Fruit fly (Drosophila melanogaster) whole organism, embryonic: Measurements from ENCODE around the gene Cyt-c1L.

Source experiments
- Ada2b ChIP-seq: fragments of 200-800 bp; sonication (Bioruptor generic); IDR thresholded peaks from 2 replicates; pipeline ENCODE4 v1.3.6; 2022; ENCODE audit warnings: missing biosample characterization, missing genetic modification characterization
- B-H2 ChIP-seq: fragments of 200-800 bp; sonication (Bioruptor generic); optimal IDR thresholded peaks from 2 replicates; lab custom pipeline; 2018; ENCODE audit warnings: missing biosample characterization, mild to moderate bottlenecking, missing genetic modification characterization
- CG10274 ChIP-seq: fragments of 200-800 bp; sonication (Bioruptor generic); optimal IDR thresholded peaks from 3 replicates; lab custom pipeline; 2017; ENCODE audit warnings: missing biosample characterization, mild to moderate bottlenecking, missing genetic modification characterization
- CG11723 ChIP-seq: fragments of 200-800 bp; sonication (Bioruptor generic); optimal IDR thresholded peaks from 2 replicates; lab custom pipeline; 2017; ENCODE audit warnings: missing biosample characterization, mild to moderate bottlenecking, missing genetic modification characterization
- CG12236 ChIP-seq: fragments of 200-800 bp; sonication (Bioruptor generic); optimal IDR thresholded peaks from 2 replicates; lab custom pipeline; 2016; ENCODE audit warnings: missing biosample characterization, missing genetic modification characterization
- CG12659 ChIP-seq: fragments of 200-800 bp; sonication (Bioruptor generic); optimal IDR thresholded peaks from 3 replicates; lab custom pipeline; 2017; ENCODE audit warnings: mild to moderate bottlenecking, missing biosample characterization, missing genetic modification reagents, missing genetic modification characterization
- CG15514 ChIP-seq: fragments of 200-800 bp; sonication (Bioruptor generic); optimal IDR thresholded peaks from 3 replicates; lab custom pipeline; 2017; ENCODE audit warnings: missing biosample characterization, missing genetic modification characterization, mild to moderate bottlenecking, moderate library complexity, missing genetic modification reagents
- CG16815 ChIP-seq: fragments of 200-800 bp; sonication (Bioruptor generic); optimal IDR thresholded peaks from 3 replicates; lab custom pipeline; 2017; ENCODE audit warnings: missing biosample characterization, mild to moderate bottlenecking, missing genetic modification characterization
- CG2116 ChIP-seq: fragments of 200-800 bp; sonication (Bioruptor generic); optimal IDR thresholded peaks from 3 replicates; lab custom pipeline; 2018; ENCODE audit warnings: missing biosample characterization, mild to moderate bottlenecking, missing genetic modification characterization
- CG2129 ChIP-seq: fragments of 200-800 bp; sonication (Bioruptor generic); IDR thresholded peaks from 2 replicates; pipeline ENCODE4 v1.3.6; 2022; ENCODE audit warnings: missing biosample characterization, missing genetic modification characterization; ENCODE audit not compliant: partially characterized antibody
- CG3281 ChIP-seq: fragments of 200-800 bp; sonication (Bioruptor generic); optimal IDR thresholded peaks from 3 replicates; lab custom pipeline; 2017; ENCODE audit warnings: missing biosample characterization, mild to moderate bottlenecking, missing genetic modification characterization
- CG3726 ChIP-seq: fragments of 200-800 bp; sonication (Bioruptor generic); IDR thresholded peaks from 3 replicates; pipeline ENCODE4, ENCODE4 v1.3.6; 2022; ENCODE audit warnings: missing biosample characterization, missing genetic modification characterization
- CG42726 ChIP-seq: fragments of 200-800 bp; sonication (Bioruptor generic); IDR thresholded peaks from 2 replicates; pipeline ENCODE4 v1.3.6; 2022; ENCODE audit warnings: missing biosample characterization, missing genetic modification characterization; ENCODE audit not compliant: partially characterized antibody
- CG4854 ChIP-seq: fragments of 200-800 bp; sonication (Bioruptor generic); optimal IDR thresholded peaks from 2 replicates; lab custom pipeline; 2016; ENCODE audit warnings: missing biosample characterization, missing genetic modification characterization, inconsistent platforms
- CG6854 ChIP-seq: fragments of 200-800 bp; sonication (Bioruptor generic); optimal IDR thresholded peaks from 3 replicates; lab custom pipeline; 2017; ENCODE audit warnings: missing biosample characterization, mild to moderate bottlenecking, missing genetic modification characterization
- CG7357 ChIP-seq: fragments of 200-800 bp; sonication (Bioruptor generic); IDR thresholded peaks from 3 replicates; pipeline ENCODE4 v1.3.6; 2022; ENCODE audit warnings: missing biosample characterization, missing genetic modification characterization
- E2f2 ChIP-seq: fragments of 200-800 bp; sonication (Bioruptor generic); IDR thresholded peaks from 2 replicates; pipeline ENCODE4 v1.3.6; 2022; ENCODE audit warnings: missing biosample characterization, missing genetic modification characterization
- ERR ChIP-seq: fragments of 200-800 bp; sonication (Bioruptor generic); optimal IDR thresholded peaks from 2 replicates; lab custom pipeline; 2016; ENCODE audit warnings: missing biosample characterization, missing genetic modification characterization
- HLH54F ChIP-seq: fragments of 200-800 bp; sonication (Bioruptor generic); optimal IDR thresholded peaks from 3 replicates; lab custom pipeline; 2016; ENCODE audit warnings: missing biosample characterization, missing genetic modification characterization
- MBD-R2 ChIP-seq: fragments of 200-800 bp; sonication (Bioruptor generic); IDR thresholded peaks from 2 replicates; pipeline ENCODE4 v1.3.6; 2022; ENCODE audit warnings: missing biosample characterization, missing genetic modification characterization
- NfI ChIP-seq: fragments of 200-800 bp; sonication (Bioruptor generic); optimal IDR thresholded peaks from 3 replicates; lab custom pipeline; 2018; ENCODE audit warnings: missing biosample characterization, mild to moderate bottlenecking, missing genetic modification characterization, moderate library complexity
- Opbp ChIP-seq: fragments of 200-800 bp; sonication (Bioruptor generic); IDR thresholded peaks from 3 replicates; pipeline ENCODE4 v1.3.6; 2022; ENCODE audit warnings: missing biosample characterization, missing genetic modification characterization; ENCODE audit not compliant: partially characterized antibody
- Six4 ChIP-seq: fragments of 200-800 bp; sonication (Bioruptor generic); optimal IDR thresholded peaks from 2 replicates; lab custom pipeline; 2016; ENCODE audit warnings: missing biosample characterization, missing genetic modification characterization
- Stat92E ChIP-seq, 3 experiments: fragments of >200 bp in 2 of 3; fragments of 200-800 bp in 1 of 3; sonication (Bioruptor generic) in 1 of 3; optimal IDR thresholded peaks; 2 replicates each; lab custom pipeline; 2017 to 2019; ENCODE audit warnings: missing biosample characterization in 3 of 3, missing genetic modification characterization in 3 of 3, mild to moderate bottlenecking in 1 of 3, moderate library complexity in 1 of 3
- Trl ChIP-seq, 3 experiments: fragments of >200 bp in 2 of 3; fragments of 200-800 bp in 1 of 3; sonication (Bioruptor generic) in 1 of 3; optimal IDR thresholded peaks; 2 replicates in 1 of 3; 3 replicates in 2 of 3; lab custom pipeline; 2016 to 2017; ENCODE audit warnings: missing biosample characterization in 1 of 3, missing genetic modification characterization in 1 of 3
- ara ChIP-seq: fragments of 200-800 bp; sonication (Bioruptor generic); IDR thresholded peaks from 2 replicates; pipeline ENCODE4 v1.3.6; 2022; ENCODE audit warnings: missing biosample characterization, missing genetic modification characterization
- cato ChIP-seq: fragments of 200-800 bp; sonication (Bioruptor generic); optimal IDR thresholded peaks from 2 replicates; lab custom pipeline; 2016; ENCODE audit warnings: missing biosample characterization, missing genetic modification characterization, borderline replicate concordance
- chm ChIP-seq: fragments of 200-800 bp; sonication (Bioruptor generic); IDR thresholded peaks from 2 replicates; pipeline ENCODE4 v1.3.6; 2022; ENCODE audit warnings: missing biosample characterization, missing genetic modification characterization
- chn ChIP-seq: fragments of 200-800 bp; sonication (Bioruptor generic); optimal IDR thresholded peaks from 2 replicates; lab custom pipeline; 2016; ENCODE audit warnings: missing biosample characterization, missing genetic modification characterization
- ems ChIP-seq: fragments of 200-800 bp; sonication (Bioruptor generic); optimal IDR thresholded peaks from 3 replicates; lab custom pipeline; 2016; ENCODE audit warnings: missing biosample characterization, missing genetic modification characterization
- exex ChIP-seq: fragments of 200-800 bp; sonication (Bioruptor generic); optimal IDR thresholded peaks from 4 replicates; lab custom pipeline; 2018; ENCODE audit warnings: missing biosample characterization, mild to moderate bottlenecking, missing genetic modification characterization, moderate library complexity
- jigr1 ChIP-seq: fragments of 200-800 bp; sonication (Bioruptor generic); IDR thresholded peaks from 3 replicates; pipeline ENCODE4 v1.3.6; 2022; ENCODE audit warnings: missing biosample characterization, missing genetic modification characterization
- ken ChIP-seq: fragments of 200-800 bp; sonication (Bioruptor generic); IDR thresholded peaks from 3 replicates; pipeline ENCODE4 v1.3.6; 2022; ENCODE audit warnings: missing biosample characterization, missing genetic modification characterization
- lab ChIP-seq: fragments of 200-800 bp; sonication (Bioruptor generic); optimal IDR thresholded peaks from 3 replicates; lab custom pipeline; 2017; ENCODE audit warnings: missing biosample characterization, missing genetic modification characterization, mild to moderate bottlenecking, moderate library complexity, missing genetic modification reagents
- mam ChIP-seq: fragments of 200-800 bp; sonication (Bioruptor generic); optimal IDR thresholded peaks from 3 replicates; lab custom pipeline; 2016; ENCODE audit warnings: missing biosample characterization, missing genetic modification characterization
- p53 ChIP-seq: fragments of 200-800 bp; sonication (Bioruptor generic); optimal IDR thresholded peaks from 2 replicates; lab custom pipeline; 2016; ENCODE audit warnings: missing biosample characterization, missing genetic modification characterization
- psq ChIP-seq: fragments of 200-800 bp; sonication (Bioruptor generic); optimal IDR thresholded peaks from 2 replicates; lab custom pipeline; 2017; ENCODE audit warnings: missing biosample characterization, missing genetic modification characterization
- salm ChIP-seq: fragments of 200-800 bp; sonication (Bioruptor generic); optimal IDR thresholded peaks from 2 replicates; lab custom pipeline; 2018; ENCODE audit warnings: missing biosample characterization, mild to moderate bottlenecking, missing genetic modification characterization
- sens ChIP-seq: fragments of 200-800 bp; sonication (Bioruptor generic); peaks from one replicate; lab custom pipeline; 2016; ENCODE audit warnings: missing biosample characterization, missing genetic modification characterization
- sna ChIP-seq: fragments of 200-800 bp; sonication (Bioruptor generic); IDR thresholded peaks from 2 replicates; pipeline ENCODE4 v1.3.6; 2022; ENCODE audit warnings: missing biosample characterization, missing genetic modification characterization; ENCODE audit not compliant: partially characterized antibody
- tap ChIP-seq: fragments of 200-800 bp; optimal IDR thresholded peaks from 3 replicates; lab custom pipeline; 2019; ENCODE audit warnings: missing biosample characterization, mild to moderate bottlenecking, missing genetic modification characterization, moderate library complexity
- tna ChIP-seq: fragments of 200-800 bp; sonication (Bioruptor generic); IDR thresholded peaks from 2 replicates; pipeline ENCODE4 v1.3.6; 2022; ENCODE audit warnings: missing biosample characterization, missing genetic modification characterization; ENCODE audit not compliant: partially characterized antibody
- trem ChIP-seq: fragments of 200-800 bp; optimal IDR thresholded peaks from 3 replicates; lab custom pipeline; 2019; ENCODE audit warnings: missing biosample characterization, mild to moderate bottlenecking, missing genetic modification characterization, moderate library complexity
- trh ChIP-seq: fragments of 200-800 bp; sonication (Bioruptor generic); optimal IDR thresholded peaks from 2 replicates; lab custom pipeline; 2016; ENCODE audit warnings: missing biosample characterization, missing genetic modification characterization
- twi ChIP-seq: fragments of 200-800 bp; optimal IDR thresholded peaks from 2 replicates; lab custom pipeline; 2019; ENCODE audit warnings: missing biosample characterization, mild to moderate bottlenecking, missing genetic modification characterization, moderate library complexity
- tx ChIP-seq: fragments of 200-800 bp; sonication (Bioruptor generic); optimal IDR thresholded peaks from 2 replicates; lab custom pipeline; 2016; ENCODE audit warnings: missing biosample characterization, missing genetic modification characterization
- unc-4 ChIP-seq: fragments of 200-800 bp; sonication (Bioruptor generic); IDR thresholded peaks from 2 replicates; pipeline ENCODE4 v1.3.6; 2022; ENCODE audit warnings: missing biosample characterization, missing genetic modification characterization; ENCODE audit not compliant: partially characterized antibody
- zen2 ChIP-seq: fragments of 200-800 bp; sonication (Bioruptor generic); IDR thresholded peaks from 3 replicates; pipeline ENCODE4 v1.3.6; 2022; ENCODE audit warnings: missing biosample characterization, missing genetic modification characterization; ENCODE audit not compliant: partially characterized antibody
- zfh1 ChIP-seq: fragments of 200-800 bp; sonication (Bioruptor generic); IDR thresholded peaks from 3 replicates; pipeline ENCODE4 v1.3.6; 2022; ENCODE audit warnings: missing biosample characterization, missing genetic modification characterization

Cyt-c1L gene

DNA sequence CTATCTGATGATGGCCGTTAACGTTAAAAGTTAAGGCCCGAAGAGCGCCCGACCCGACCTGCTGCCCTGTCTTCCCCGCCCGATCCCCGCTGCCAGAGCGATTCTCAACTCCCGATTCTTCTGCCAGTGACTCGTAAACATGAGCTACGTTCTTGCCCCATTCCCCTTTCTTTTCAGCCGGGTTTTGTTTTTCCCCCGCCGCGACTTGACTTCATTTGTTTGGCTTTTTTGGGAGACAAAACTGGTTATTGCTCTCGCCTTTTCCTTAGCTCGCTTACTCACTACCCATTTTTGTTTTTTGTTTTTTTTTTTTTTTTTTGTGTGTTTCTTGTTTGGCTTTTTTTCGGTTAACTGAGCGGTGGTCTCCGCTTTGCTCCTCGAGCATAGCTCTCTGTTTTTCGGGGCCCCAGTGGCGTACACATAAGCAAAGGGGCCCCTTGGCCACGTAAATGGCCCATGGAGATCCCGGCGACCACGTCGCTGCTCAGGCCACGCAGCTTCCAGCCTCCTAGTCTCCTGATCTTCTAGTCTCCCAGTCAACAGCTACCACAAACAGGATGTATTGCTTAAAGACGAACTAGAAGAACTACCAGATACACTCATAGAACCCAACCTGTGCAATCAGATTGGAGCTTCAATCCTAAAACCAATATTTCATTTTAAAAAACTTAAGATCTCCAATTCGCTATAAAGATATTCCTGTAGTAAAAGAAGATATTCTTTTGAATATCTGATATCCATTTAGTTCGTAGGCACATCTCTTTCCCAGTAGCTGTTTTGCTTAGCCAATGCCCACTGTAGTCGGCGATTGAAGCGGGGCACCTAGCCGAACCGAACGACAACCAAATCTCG, 6.8 kb upstream of the Cyt-c1L start (continued):
- TF ChIP-seq jigr1 (no peak), B-H2 (GFP tag; lab: Kevin White, UChicago) (no peak), ara (GFP tag; lab: Robert Waterston, UW) (no peak), exex (tag; lab: Kevin White, UChicago) (no peak), CG12659 (no peak), Trl (optimal IDR thresholded peaks at IDR 0.05; lab: Kevin White, UChicago) (peak in 1 of 2 experiments; percentile 18), Trl (GFP tag; optimal IDR thresholded peaks at IDR 0.05; lab: Kevin White, UChicago) (no peak), lab (GFP tag; lab: Kevin White, UChicago) (no peak), CG2129 (GFP tag; lab: Robert Waterston, UW) (no peak), ems (GFP tag; lab: Kevin White, UChicago) (no peak), sens (GFP tag; lab: Kevin White, UChicago) (peak; percentile 90), CG15514 (GFP tag; lab: Kevin White, UChicago) (no peak), sna (GFP tag; lab: Robert Waterston, UW) (no peak), NfI (no peak), CG16815 (GFP tag; lab: Kevin White, UChicago) (peak; percentile 11), CG12236 (GFP tag; lab: Kevin White, UChicago) (no peak), trem (tag; lab: Kevin White, UChicago) (no peak), Opbp (GFP tag; lab: Robert Waterston, UW) (no peak), tna (GFP tag; lab: Robert Waterston, UW) (no peak), zen2 (GFP tag; lab: Robert Waterston, UW) (no peak), CG42726 (GFP tag; lab: Robert Waterston, UW) (no peak), CG3281 (GFP tag; lab: Kevin White, UChicago) (no peak), MBD-R2 (GFP tag; lab: Robert Waterston, UW) (no peak), salm (no peak), CG10274 (GFP tag; lab: Kevin White, UChicago) (no peak), Stat92E (GFP tag; optimal IDR thresholded peaks at IDR 0.05; lab: Kevin White, UChicago) (no peak), Six4 (GFP tag; lab: Kevin White, UChicago) (no peak), CG6854 (GFP tag; lab: Kevin White, UChicago) (no peak), chn (GFP tag; lab: Kevin White, UChicago) (no peak), ken (no peak), Ada2b (GFP tag; lab: Robert Waterston, UW) (no peak), E2f2 (GFP tag; lab: Robert Waterston, UW) (no peak), HLH54F (no peak), unc-4 (no peak), twi (tag; lab: Kevin White, UChicago) (no peak), p53 (GFP tag; lab: Kevin White, UChicago) (no peak), cato (GFP tag; lab: Kevin White, UChicago) (no peak), CG7357 (GFP tag; lab: Robert Waterston, UW) (no peak), CG4854 (GFP tag; lab: Kevin White, UChicago) (no peak), CG11723 (GFP tag; lab: Kevin White, UChicago) (no peak), CG2116 (GFP tag; lab: Kevin White, UChicago) (no peak), CG3726 (GFP tag; lab: Robert Waterston, UW) (no peak), psq (GFP tag; lab: Kevin White, UChicago) (no peak), ERR (GFP tag; lab: Kevin White, UChicago) (no peak), mam (no peak), tap (no peak), trh (GFP tag; lab: Kevin White, UChicago) (no peak), chm (GFP tag; lab: Robert Waterston, UW) (no peak), tx (GFP tag; lab: Kevin White, UChicago) (no peak), zfh1 (GFP tag; lab: Robert Waterston, UW) (0 out of 3 replicates have a peak, but pooled peaks have one; percentile 31)
